Fruit fly (Drosophila melanogaster): ENCODE data around the gene Or2a.

Or2a gene

dm6 chrX:2269822-2270556 is 24.0 kb downstream of the Or2a start (continued):
- TF ChIP-seq Ets96B (tag; optimal IDR thresholded peaks at IDR 0.05) (no peak), dsx (GFP tag; optimal IDR thresholded peaks at IDR 0.05; ENCODE audit: poor library complexity, severe bottlenecking) (no peak), lz (GFP tag; optimal IDR thresholded peaks at IDR 0.05) (peak; percentile 47), CG6808 (GFP tag; optimal IDR thresholded peaks at IDR 0.05) (peak; percentile 29), CG10631 (GFP tag; optimal IDR thresholded peaks at IDR 0.05) (peak; percentile 36), eg (GFP tag; IDR thresholded peaks at IDR 0.05) (peak; percentile 65; the same call in 2 of the 3 replicates), CG9139 (GFP tag; optimal IDR thresholded peaks at IDR 0.05) (no peak), Lpt (GFP tag; optimal IDR thresholded peaks at IDR 0.05) (peak; percentile 23), dac (GFP tag; optimal IDR thresholded peaks at IDR 0.05) (peak; percentile 45), CG15336 (GFP tag; IDR thresholded peaks at IDR 0.05) (peak; percentile 80), Eip93F (GFP tag; optimal IDR thresholded peaks at IDR 0.05) (no peak), CG6163 (GFP tag; IDR thresholded peaks at IDR 0.05) (0 out of 3 replicates have a peak, but pooled peaks have one; percentile 58), CG6854 (GFP tag; optimal IDR thresholded peaks at IDR 0.05) (peak; percentile 28), fkh (GFP tag; optimal IDR thresholded peaks at IDR 0.05) (peak; percentile 67), CG16779 (tag; optimal IDR thresholded peaks at IDR 0.05) (no peak), CG1621 (tag; optimal IDR thresholded peaks at IDR 0.05) (no peak), CG7368 (GFP tag; optimal IDR thresholded peaks at IDR 0.05) (peak; percentile 20), CG3919 (GFP tag; optimal IDR thresholded peaks at IDR 0.05) (no peak), Hr38 (GFP tag; optimal IDR thresholded peaks at IDR 0.05) (no peak), svp (GFP tag) (peak; percentile 68), Met (GFP tag; optimal IDR thresholded peaks at IDR 0.05) (peak; percentile 40), fd85E (GFP tag; optimal IDR thresholded peaks at IDR 0.05) (no peak), CG11762 (GFP tag; optimal IDR thresholded peaks at IDR 0.05; ENCODE audit: insufficient read depth) (no peak), CG6276 (GFP tag; optimal IDR thresholded peaks at IDR 0.05) (peak; percentile 44), Gug (GFP tag; IDR thresholded peaks at IDR 0.05) (peak; percentile 46; the same call in 1 of the 2 replicates), esn (GFP tag; optimal IDR thresholded peaks at IDR 0.05) (peak; percentile 43), CG3032 (tag; optimal IDR thresholded peaks at IDR 0.05) (no peak)

dm6 chrX:2270557-2270930 is 24.5 kb downstream of the Or2a start, which contains the start of gene CG2924:
Gene CG2924 (minus strand): TSS chrX:2270761.
- TF ChIP-seq CG6163 (GFP tag; IDR thresholded peaks at IDR 0.05) (peak; percentile 21; the same call in 1 of the 3 replicates), CG11762 (GFP tag; optimal IDR thresholded peaks at IDR 0.05; ENCODE audit: insufficient read depth) (no peak), achi (GFP tag; optimal IDR thresholded peaks at IDR 0.05) (no peak), fd59A (GFP tag; optimal IDR thresholded peaks at IDR 0.05) (no peak), CG1621 (tag; optimal IDR thresholded peaks at IDR 0.05) (peak; percentile 96), CG3032 (tag; optimal IDR thresholded peaks at IDR 0.05) (peak; percentile 11), Hr4 (GFP tag; optimal IDR thresholded peaks at IDR 0.05) (no peak), CG4318 (GFP tag; optimal IDR thresholded peaks at IDR 0.05) (no peak), dac (GFP tag; optimal IDR thresholded peaks at IDR 0.05) (no peak), CG31627 (GFP tag; optimal IDR thresholded peaks at IDR 0.05) (peak; percentile 57), CG6854 (GFP tag; optimal IDR thresholded peaks at IDR 0.05) (no peak), esn (GFP tag; optimal IDR thresholded peaks at IDR 0.05) (peak; percentile 34), Eip78C (GFP tag) (peak; percentile 68), CG3919 (GFP tag; optimal IDR thresholded peaks at IDR 0.05) (peak; percentile 33), topi (GFP tag; optimal IDR thresholded peaks at IDR 0.05) (peak; percentile 34), Gug (GFP tag; IDR thresholded peaks at IDR 0.05) (no peak), salr (GFP tag; optimal IDR thresholded peaks at IDR 0.05) (no peak), Ets96B (tag; optimal IDR thresholded peaks at IDR 0.05) (no peak), CG15336 (GFP tag; IDR thresholded peaks at IDR 0.05) (peak; percentile 16; the same call in 1 of the 2 replicates), CG11902 (GFP tag; optimal IDR thresholded peaks at IDR 0.05) (peak; percentile 12), cyc (GFP tag; optimal IDR thresholded peaks at IDR 0.05) (peak; percentile 56), net (GFP tag; optimal IDR thresholded peaks at IDR 0.05) (no peak), CG11294 (GFP tag; IDR thresholded peaks at IDR 0.05) (0 out of 2 replicates have a peak, but pooled peaks have one; percentile 15), svp (GFP tag) (peak; percentile 50), lz (GFP tag; optimal IDR thresholded peaks at IDR 0.05) (peak; percentile 41), Ets21C (GFP tag; optimal IDR thresholded peaks at IDR 0.05) (peak; percentile 26), Sox14 (GFP tag; optimal IDR thresholded peaks at IDR 0.05) (peak; percentile 11), CG7368 (GFP tag; optimal IDR thresholded peaks at IDR 0.05) (no peak), CG6808 (GFP tag; optimal IDR thresholded peaks at IDR 0.05) (no peak)

Data from whole organism, prepupa.